Fruit fly (Drosophila melanogaster) whole organism, embryonic: Measurements from ENCODE around the gene CG34116.
A peak's percentile ranks its signal among the peaks of the same experiment; 100 is the strongest.

Source experiments
- Asciz ChIP-seq: fragments of 200-800 bp; sonication (Bioruptor generic); optimal IDR thresholded peaks from 2 replicates; lab custom pipeline; 2017; ENCODE audit warnings: missing biosample characterization, mild to moderate bottlenecking, missing genetic modification characterization, missing genetic modification reagents
- CG10321 ChIP-seq: fragments of 200-800 bp; sonication (Bioruptor generic); IDR thresholded peaks from 2 replicates; pipeline ENCODE4 v1.3.6; 2022; ENCODE audit warnings: missing biosample characterization, missing genetic modification characterization
- CG10565 ChIP-seq: fragments of 200-800 bp; sonication (Bioruptor generic); optimal IDR thresholded peaks from 3 replicates; lab custom pipeline; 2016; ENCODE audit warnings: missing biosample characterization, mild to moderate bottlenecking, missing genetic modification characterization
- CG12299 ChIP-seq: fragments of 200-800 bp; sonication (Bioruptor generic); optimal IDR thresholded peaks from 2 replicates; lab custom pipeline; 2018; ENCODE audit warnings: missing biosample characterization, mild to moderate bottlenecking, missing genetic modification characterization
- CG14965 ChIP-seq: fragments of 200-800 bp; sonication (Bioruptor generic); optimal IDR thresholded peaks from 2 replicates; lab custom pipeline; 2016; ENCODE audit warnings: missing biosample characterization, missing genetic modification characterization, borderline replicate concordance
- CG17359 ChIP-seq: fragments of 200-800 bp; sonication (Bioruptor generic); optimal IDR thresholded peaks from 3 replicates; lab custom pipeline; 2018; ENCODE audit warnings: missing biosample characterization, mild to moderate bottlenecking, missing genetic modification characterization, moderate library complexity
- CG2116 ChIP-seq: fragments of 200-800 bp; sonication (Bioruptor generic); optimal IDR thresholded peaks from 3 replicates; lab custom pipeline; 2018; ENCODE audit warnings: missing biosample characterization, mild to moderate bottlenecking, missing genetic modification characterization
- CG2712 ChIP-seq: fragments of 200-800 bp; optimal IDR thresholded peaks from 3 replicates; lab custom pipeline; 2019; ENCODE audit warnings: missing biosample characterization, mild to moderate bottlenecking, missing genetic modification characterization, moderate library complexity
- CG32767 ChIP-seq: fragments of 200-800 bp; sonication (Bioruptor generic); IDR thresholded peaks from 2 replicates; pipeline ENCODE4 v1.3.6; 2022; ENCODE audit warnings: missing biosample characterization, missing genetic modification characterization
- CG33557 ChIP-seq: fragments of 200-800 bp; sonication (Bioruptor generic); optimal IDR thresholded peaks from 2 replicates; lab custom pipeline; 2019; ENCODE audit warnings: missing biosample characterization, mild to moderate bottlenecking, missing genetic modification characterization, moderate library complexity
- CG4404 ChIP-seq: fragments of 200-800 bp; sonication (Bioruptor generic); IDR thresholded peaks from 2 replicates; pipeline ENCODE4 v1.3.6; 2022; ENCODE audit warnings: missing biosample characterization, missing genetic modification characterization
- CG6175 ChIP-seq: fragments of 200-800 bp; sonication (Bioruptor generic); IDR thresholded peaks from 3 replicates; pipeline ENCODE4 v1.3.6; 2022; ENCODE audit warnings: missing biosample characterization, missing genetic modification characterization
- CG6765 ChIP-seq: fragments of 200-800 bp; sonication (Bioruptor generic); optimal IDR thresholded peaks from 3 replicates; lab custom pipeline; 2017; ENCODE audit warnings: missing biosample characterization, mild to moderate bottlenecking, missing genetic modification characterization
- CG6791 ChIP-seq: fragments of 200-800 bp; sonication (Bioruptor generic); IDR thresholded peaks from 3 replicates; pipeline ENCODE4 v1.3.6; 2022; ENCODE audit warnings: missing biosample characterization, missing genetic modification characterization; ENCODE audit not compliant: partially characterized antibody
- CG7372 ChIP-seq: fragments of 200-800 bp; sonication (Bioruptor generic); IDR thresholded peaks from 2 replicates; pipeline ENCODE4 v1.3.6; 2022; ENCODE audit warnings: missing biosample characterization, missing genetic modification characterization
- CG7963 ChIP-seq: fragments of 200-800 bp; sonication (Bioruptor generic); IDR thresholded peaks from 3 replicates; pipeline ENCODE4 v1.3.6; 2022; ENCODE audit warnings: missing biosample characterization, missing genetic modification characterization; ENCODE audit not compliant: partially characterized antibody
- CG7987 ChIP-seq: fragments of 200-800 bp; sonication (Bioruptor generic); optimal IDR thresholded peaks from 2 replicates; lab custom pipeline; 2018; ENCODE audit warnings: missing biosample characterization, mild to moderate bottlenecking, missing genetic modification characterization, moderate library complexity
- CG8359 ChIP-seq: fragments of 200-800 bp; sonication (Bioruptor generic); optimal IDR thresholded peaks from 2 replicates; lab custom pipeline; 2017; ENCODE audit warnings: missing biosample characterization, mild to moderate bottlenecking, missing genetic modification characterization, borderline replicate concordance
- CG9215 ChIP-seq: fragments of 200-800 bp; sonication (Bioruptor generic); IDR thresholded peaks from 2 replicates; pipeline ENCODE4 v1.3.6; 2022; ENCODE audit warnings: missing biosample characterization, missing genetic modification characterization
- CG9437 ChIP-seq: fragments of 200-800 bp; sonication (Bioruptor generic); optimal IDR thresholded peaks from 2 replicates; lab custom pipeline; 2018; ENCODE audit warnings: missing biosample characterization, mild to moderate bottlenecking, missing genetic modification characterization
- CG9797 ChIP-seq: fragments of 200-800 bp; sonication (Bioruptor generic); optimal IDR thresholded peaks from 3 replicates; lab custom pipeline; 2018; ENCODE audit warnings: missing biosample characterization, mild to moderate bottlenecking, missing genetic modification characterization
- Chrac-16 ChIP-seq: fragments of 200-800 bp; sonication (Bioruptor generic); optimal IDR thresholded peaks from 3 replicates; lab custom pipeline; 2016; ENCODE audit warnings: missing biosample characterization, missing genetic modification characterization
- D19A ChIP-seq: fragments of 200-800 bp; optimal IDR thresholded peaks from 3 replicates; lab custom pipeline; 2019; ENCODE audit warnings: missing biosample characterization, mild to moderate bottlenecking, missing genetic modification characterization, moderate library complexity
- ERR ChIP-seq: fragments of 200-800 bp; sonication (Bioruptor generic); optimal IDR thresholded peaks from 2 replicates; lab custom pipeline; 2016; ENCODE audit warnings: missing biosample characterization, missing genetic modification characterization
- Elba2 ChIP-seq: fragments of 200-800 bp; sonication (Bioruptor generic); optimal IDR thresholded peaks from 3 replicates; lab custom pipeline; 2016; ENCODE audit warnings: missing biosample characterization, missing genetic modification characterization
- HLH4C ChIP-seq: fragments of 200-800 bp; sonication (Bioruptor generic); IDR thresholded peaks from 3 replicates; pipeline ENCODE4 v1.3.6; 2022; ENCODE audit warnings: missing biosample characterization, missing genetic modification characterization; ENCODE audit not compliant: partially characterized antibody
- HLHmδ ChIP-seq: fragments of 200-800 bp; sonication (Bioruptor generic); optimal IDR thresholded peaks from 2 replicates; lab custom pipeline; 2018; ENCODE audit warnings: missing biosample characterization, mild to moderate bottlenecking, missing genetic modification characterization, moderate library complexity
- HmgD ChIP-seq: fragments of 200-800 bp; sonication (Bioruptor generic); optimal IDR thresholded peaks from 3 replicates; lab custom pipeline; 2016; ENCODE audit warnings: missing biosample characterization, missing genetic modification characterization
- Kr ChIP-seq: fragments of 200-800 bp; sonication (Bioruptor generic); optimal IDR thresholded peaks from 2 replicates; lab custom pipeline; 2017; ENCODE audit warnings: missing biosample characterization, mild to moderate bottlenecking, missing genetic modification characterization
- Scr ChIP-seq: fragments of 200-800 bp; sonication (Bioruptor generic); IDR thresholded peaks from 2 replicates; pipeline ENCODE4 v1.3.6; 2022; ENCODE audit warnings: missing biosample characterization, missing genetic modification characterization; ENCODE audit not compliant: partially characterized antibody
- TFAM ChIP-seq: fragments of 200-800 bp; sonication (Bioruptor generic); optimal IDR thresholded peaks from 2 replicates; lab custom pipeline; 2017; ENCODE audit warnings: missing biosample characterization, missing genetic modification characterization, inconsistent platforms
- Taf1 ChIP-seq: fragments of 200-800 bp; sonication (Bioruptor generic); IDR thresholded peaks from 2 replicates; pipeline ENCODE4 v1.3.6; 2022; ENCODE audit warnings: missing biosample characterization, missing genetic modification characterization
- al ChIP-seq: fragments of 200-800 bp; sonication (Bioruptor generic); IDR thresholded peaks from 2 replicates; pipeline ENCODE4 v1.3.6; 2022; ENCODE audit warnings: missing biosample characterization, missing genetic modification characterization
- ap ChIP-seq: fragments of 200-800 bp; sonication (Bioruptor generic); IDR thresholded peaks from 2 replicates; pipeline ENCODE4 v1.3.6; 2022; ENCODE audit warnings: missing biosample characterization, missing genetic modification characterization
- ato ChIP-seq: fragments of 200-800 bp; sonication (Bioruptor generic); IDR thresholded peaks from 2 replicates; pipeline ENCODE4 v1.3.6; 2022; ENCODE audit warnings: missing biosample characterization, missing genetic modification characterization; ENCODE audit not compliant: partially characterized antibody
- btn ChIP-seq: fragments of 200-800 bp; sonication (Bioruptor generic); optimal IDR thresholded peaks from 2 replicates; lab custom pipeline; 2016; ENCODE audit warnings: missing biosample characterization, missing genetic modification characterization
- chif ChIP-seq, 2 experiments: fragments of 200-800 bp; sonication (Bioruptor generic); optimal IDR thresholded peaks; 3 replicates each; lab custom pipeline; 2016; ENCODE audit warnings: missing biosample characterization in 2 of 2, missing genetic modification characterization in 2 of 2
- crol ChIP-seq: fragments of 200-800 bp; sonication (Bioruptor generic); IDR thresholded peaks from 2 replicates; pipeline ENCODE4 v1.3.6; 2022; ENCODE audit warnings: missing biosample characterization, missing genetic modification characterization
- gcm ChIP-seq: fragments of 200-800 bp; sonication (Bioruptor generic); optimal IDR thresholded peaks from 2 replicates; lab custom pipeline; 2019; ENCODE audit warnings: missing biosample characterization, mild to moderate bottlenecking, missing genetic modification characterization, moderate library complexity
- insv ChIP-seq, 2 experiments: fragments of 200-800 bp; sonication (Bioruptor generic); optimal IDR thresholded peaks; 3 replicates each; lab custom pipeline; 2016 to 2018; ENCODE audit warnings: missing biosample characterization in 2 of 2, missing genetic modification characterization in 2 of 2
- lov ChIP-seq, 2 experiments: fragments of 200-800 bp in 1 of 2; fragments of >200 bp in 1 of 2; sonication (Bioruptor generic) in 1 of 2; IDR thresholded peaks in 1 of 2; optimal IDR thresholded peaks in 1 of 2; 2 replicates in 1 of 2; 3 replicates in 1 of 2; pipeline versions ENCODE4 v1.3.6 to Lab custom; 2017 to 2022; ENCODE audit warnings: missing biosample characterization in 1 of 2, missing genetic modification characterization in 1 of 2
- odd ChIP-seq: fragments of 200-800 bp; sonication (Bioruptor generic); optimal IDR thresholded peaks from 2 replicates; lab custom pipeline; 2017; ENCODE audit warnings: missing biosample characterization, mild to moderate bottlenecking, missing genetic modification characterization
- pita ChIP-seq: fragments of 200-800 bp; sonication (Bioruptor generic); optimal IDR thresholded peaks from 2 replicates; lab custom pipeline; 2017; ENCODE audit warnings: missing biosample characterization, mild to moderate bottlenecking, missing genetic modification characterization
- pnt ChIP-seq: fragments of 200-800 bp; sonication (Bioruptor generic); optimal IDR thresholded peaks from 3 replicates; lab custom pipeline; 2016; ENCODE audit warnings: missing biosample characterization, missing genetic modification characterization
- sens-2 ChIP-seq: fragments of 200-800 bp; sonication (Bioruptor generic); IDR thresholded peaks from 2 replicates; pipeline ENCODE4 v1.3.6; 2022; ENCODE audit warnings: missing biosample characterization, missing genetic modification characterization
- tgo ChIP-seq: fragments of 200-800 bp; sonication (Bioruptor generic); IDR thresholded peaks from 3 replicates; pipeline ENCODE4 v1.3.6; 2022; ENCODE audit warnings: missing biosample characterization, missing genetic modification characterization
- trh ChIP-seq: fragments of 200-800 bp; sonication (Bioruptor generic); optimal IDR thresholded peaks from 2 replicates; lab custom pipeline; 2016; ENCODE audit warnings: missing biosample characterization, missing genetic modification characterization

CG34116 gene

dm6 chr3L:19794203-19794802 lies 11.5 kb downstream of the CG34116 start (continued):
- peak; percentile 74 for TF ChIP-seq tgo
- TF ChIP-seq CG2712 (tag; lab: Kevin White, UChicago): peak; percentile 88
- no peak for TF ChIP-seq pita (GFP tag; lab: Kevin White, UChicago)
- peak; percentile 76 for TF ChIP-seq Chrac-16 (GFP tag; lab: Kevin White, UChicago)
- TF ChIP-seq CG10565 (GFP tag; lab: Kevin White, UChicago): peak; percentile 53
- TF ChIP-seq CG8359 (GFP tag; lab: Kevin White, UChicago): peak; percentile 36
- peak; percentile 62 for TF ChIP-seq CG32767
- TF ChIP-seq CG7372 (GFP tag; lab: Robert Waterston, UW): peak; percentile 58
- peak; percentile 90 for TF ChIP-seq CG6765 (GFP tag; lab: Kevin White, UChicago)
- TF ChIP-seq Taf1: peak; percentile 55; the same call in 1 of the 2 replicates
- TF ChIP-seq HLHmδ: no peak
- TF ChIP-seq chif (GFP tag; optimal IDR thresholded peaks at IDR 0.05; lab: Kevin White, UChicago): peak; percentile 69 to 74
- peak; percentile 79 for TF ChIP-seq CG17359 (tag; lab: Kevin White, UChicago)
- peak; percentile 76 for TF ChIP-seq CG9215 (GFP tag; lab: Robert Waterston, UW)
- TF ChIP-seq ERR (GFP tag; lab: Kevin White, UChicago): peak; percentile 45
- TF ChIP-seq CG9437 (GFP tag; lab: Kevin White, UChicago): peak; percentile 89
- peak; percentile 57 for TF ChIP-seq CG14965
- no peak for TF ChIP-seq crol (GFP tag; lab: Robert Waterston, UW)
- peak; percentile 66; the same call in 2 of the 3 replicates for TF ChIP-seq CG6175
- peak; percentile 80 for TF ChIP-seq CG12299
- peak; percentile 32 for TF ChIP-seq TFAM (GFP tag; lab: Kevin White, UChicago)
- TF ChIP-seq CG33557 (GFP tag; lab: Kevin White, UChicago): peak; percentile 72
- no peak; the same call in 2 of the 3 replicates for TF ChIP-seq CG6791
- TF ChIP-seq Elba2: no peak
- peak; percentile 42; the same call in 1 of the 3 replicates for TF ChIP-seq HLH4C (GFP tag; lab: Robert Waterston, UW)
- peak; percentile 52 for TF ChIP-seq CG2116 (GFP tag; lab: Kevin White, UChicago)
- peak; percentile 31 for TF ChIP-seq HmgD
- peak; percentile 35; the same call in 1 of the 3 replicates for TF ChIP-seq CG7963 (GFP tag; lab: Robert Waterston, UW)
- 0 out of 2 replicates have a peak, but pooled peaks have one; percentile 32 for TF ChIP-seq CG4404
- peak; percentile 55 for TF ChIP-seq sens-2 (GFP tag; lab: Robert Waterston, UW)
- peak; percentile 62 for TF ChIP-seq al (GFP tag; lab: Robert Waterston, UW)
- TF ChIP-seq gcm (GFP tag; lab: Kevin White, UChicago): peak; percentile 74
- TF ChIP-seq insv (GFP tag; optimal IDR thresholded peaks at IDR 0.05; lab: Kevin White, UChicago): peak in 1 of 2 experiments; percentile 63
- TF ChIP-seq D19A (tag; lab: Kevin White, UChicago): peak; percentile 81
- no peak for TF ChIP-seq CG9797 (GFP tag; lab: Kevin White, UChicago)
- TF ChIP-seq CG7987: peak; percentile 40
- TF ChIP-seq ap (GFP tag; lab: Robert Waterston, UW): 0 out of 2 replicates have a peak, but pooled peaks have one; percentile 28
- peak; percentile 44; the same call in 1 of the 2 replicates for TF ChIP-seq ato (GFP tag; lab: Robert Waterston, UW)
- TF ChIP-seq trh: peak; percentile 28
- peak; percentile 93 for TF ChIP-seq odd (GFP tag; lab: Kevin White, UChicago)
- TF ChIP-seq CG10321 (GFP tag; lab: Robert Waterston, UW): 0 out of 2 replicates have a peak, but pooled peaks have one; percentile 35
- no peak for TF ChIP-seq lov (optimal IDR thresholded peaks at IDR 0.05; lab: Kevin White, UChicago)
- TF ChIP-seq lov (GFP tag; IDR thresholded peaks at IDR 0.05; lab: Robert Waterston, UW): peak; percentile 84; the same call in 2 of the 3 replicates
- peak; percentile 46 for TF ChIP-seq pnt (GFP tag; lab: Kevin White, UChicago)
- peak; percentile 85 for TF ChIP-seq Asciz (GFP tag; lab: Kevin White, UChicago)
- TF ChIP-seq Kr (GFP tag; lab: Kevin White, UChicago): no peak
- TF ChIP-seq btn (GFP tag; lab: Kevin White, UChicago): peak; percentile 75
- TF ChIP-seq Scr (GFP tag; lab: Robert Waterston, UW): no peak; the same call in 1 of the 2 replicates
